Worm (Caenorhabditis elegans) whole organism, L2 larva: ENCODE measurements around the gene srg-62.

Source experiments
- aly-2 ChIP-seq: fragments of 150-350 bp; optimal IDR thresholded peaks from 2 replicates; lab custom pipeline; 2014; ENCODE audit warnings: missing biosample characterization, missing genetic modification characterization
- blmp-1 ChIP-seq: sonication (generic microtip); optimal IDR thresholded peaks from 2 replicates; lab custom pipeline; 2017; ENCODE audit warnings: missing genetic modification characterization, mild to moderate bottlenecking, missing compliant biosample characterization, antibody characterized with exemption, moderate library complexity; ENCODE audit not compliant: insufficient read depth
- ceh-16 ChIP-seq: fragments of 150-350 bp; optimal IDR thresholded peaks from 2 replicates; lab custom pipeline; 2014; ENCODE audit warnings: missing biosample characterization, missing genetic modification characterization
- ceh-82 ChIP-seq: fragments of 150-350 bp; optimal IDR thresholded peaks from 2 replicates; lab custom pipeline; 2014; ENCODE audit warnings: missing biosample characterization, missing genetic modification characterization
- lin-13 ChIP-seq: fragments of 150-350 bp; optimal IDR thresholded peaks from 2 replicates; lab custom pipeline; 2014; ENCODE audit warnings: missing biosample characterization, missing genetic modification reagents, missing genetic modification characterization

- TF ChIP-seq lin-13 (GFP tag; lab: Kevin White, UChicago), result no peak
- TF ChIP-seq ceh-16 (tag; lab: Kevin White, UChicago), result no peak
- TF ChIP-seq ceh-82 (tag; lab: Kevin White, UChicago), result no peak
- TF ChIP-seq aly-2 (tag; lab: Kevin White, UChicago), result no peak
- TF ChIP-seq blmp-1 (tag; lab: Kevin White, UChicago), result no peak
Measured at ce11 chrV:2757226-2757893, 15.2 kb upstream of the srg-62 start, which contains the start of gene srx-28.
